Fruit fly (Drosophila melanogaster): ENCODE measurements around the gene CG10516.

The CG10516 gene

dm6 chr3L:15976758-15977157 lies 8.8 kb downstream of the CG10516 start, which contains the start of gene CG17029 (continued):
- TF ChIP-seq Pdp1 (GFP tag; optimal IDR thresholded peaks at IDR 0.05) (peak in 1 of 2 experiments; percentile 42), CoRest (tag; optimal IDR thresholded peaks at IDR 0.05) (no peak), CTCF (GFP tag; optimal IDR thresholded peaks at IDR 0.05) (no peak), D (optimal IDR thresholded peaks at IDR 0.05) (no peak), D (GFP tag; optimal IDR thresholded peaks at IDR 0.05) (no peak), cad (GFP tag; optimal IDR thresholded peaks at IDR 0.05) (no peak), chinmo (GFP tag; IDR thresholded peaks at IDR 0.05; ENCODE audit: partially characterized antibody) (0 out of 4 replicates have a peak, but pooled peaks have one; percentile 25), B-H1 (GFP tag; IDR thresholded peaks at IDR 0.05) (no peak), CG31441 (GFP tag; IDR thresholded peaks at IDR 0.05) (0 out of 2 replicates have a peak, but pooled peaks have one; percentile 29), CG32532 (GFP tag; IDR thresholded peaks at IDR 0.05) (peak; percentile 35; the same call in 1 of the 2 replicates), Meics (GFP tag; optimal IDR thresholded peaks at IDR 0.05) (peak; percentile 6), gfzf (GFP tag; optimal IDR thresholded peaks at IDR 0.05) (no peak), CG6854 (GFP tag; optimal IDR thresholded peaks at IDR 0.05) (peak; percentile 44), CG13775 (GFP tag; optimal IDR thresholded peaks at IDR 0.05) (no peak), Fer1 (GFP tag; optimal IDR thresholded peaks at IDR 0.05) (peak; percentile 7)

dm6 chr3L:15977565-15977964 lies 9.6 kb downstream of the CG10516 start:
- TF ChIP-seq GATAe (GFP tag; conservative IDR thresholded peaks at IDR 0.05) (peak; percentile 61), CG15269 (tag; optimal IDR thresholded peaks at IDR 0.05) (no peak), crc (GFP tag; optimal IDR thresholded peaks at IDR 0.05) (no peak), CG16863 (GFP tag; optimal IDR thresholded peaks at IDR 0.05) (no peak), Deaf1 (tag; optimal IDR thresholded peaks at IDR 0.05) (peak; percentile 15), CG4707 (GFP tag; optimal IDR thresholded peaks at IDR 0.05) (no peak), CG34376 (GFP tag; optimal IDR thresholded peaks at IDR 0.05) (no peak), z (GFP tag; IDR thresholded peaks at IDR 0.05) (no peak), kni (GFP tag; optimal IDR thresholded peaks at IDR 0.05) (no peak), gce (GFP tag; IDR thresholded peaks at IDR 0.05) (peak; percentile 54; the same call in 2 of the 3 replicates), jumu (GFP tag; optimal IDR thresholded peaks at IDR 0.05) (no peak), CG9727 (GFP tag; optimal IDR thresholded peaks at IDR 0.05) (peak; percentile 54), CG8765 (GFP tag; IDR thresholded peaks at IDR 0.05) (no peak), Side (GFP tag; optimal IDR thresholded peaks at IDR 0.05) (no peak), jigr1 (GFP tag; IDR thresholded peaks at IDR 0.05) (peak; percentile 36; the same call in 2 of the 3 replicates), fd102C (GFP tag; optimal IDR thresholded peaks at IDR 0.05) (no peak), CG3407 (GFP tag; optimal IDR thresholded peaks at IDR 0.05) (no peak), CG6654 (GFP tag; optimal IDR thresholded peaks at IDR 0.05) (no peak), CG30403 (GFP tag; optimal IDR thresholded peaks at IDR 0.05) (no peak), grau (tag; optimal IDR thresholded peaks at IDR 0.05) (peak; percentile 44), CG11085 (GFP tag; IDR thresholded peaks at IDR 0.05) (peak; percentile 25; the same call in 1 of the 2 replicates), CG12219 (GFP tag; optimal IDR thresholded peaks at IDR 0.05) (no peak), Asciz (GFP tag; optimal IDR thresholded peaks at IDR 0.05) (peak; percentile 56), Ada2b (GFP tag; IDR thresholded peaks at IDR 0.05) (peak; percentile 66), ken (GFP tag; IDR thresholded peaks at IDR 0.05) (no peak), pb (GFP tag; optimal IDR thresholded peaks at IDR 0.05) (no peak), seq (GFP tag; IDR thresholded peaks at IDR 0.05) (no peak), CG9609 (GFP tag; optimal IDR thresholded peaks at IDR 0.05) (no peak), HHEX (GFP tag; optimal IDR thresholded peaks at IDR 0.05) (peak; percentile 49), NK7.1 (GFP tag; optimal IDR thresholded peaks at IDR 0.05) (peak; percentile 8), tap (tag; optimal IDR thresholded peaks at IDR 0.05) (peak; percentile 28), Elba2 (GFP tag; optimal IDR thresholded peaks at IDR 0.05) (no peak), lab (GFP tag; optimal IDR thresholded peaks at IDR 0.05) (peak; percentile 74), psq (GFP tag; optimal IDR thresholded peaks at IDR 0.05) (no peak), Stat92E (GFP tag; optimal IDR thresholded peaks at IDR 0.05) (no peak), sqz (GFP tag; optimal IDR thresholded peaks at IDR 0.05) (no peak)

All from whole organism, embryonic.